Fruit fly (Drosophila melanogaster): Measurements from ENCODE around the gene CG9175.

Gene CG9175

dm6 chr2L:6062382-6063082, 36.2 kb downstream of the CG9175 start, which contains the start of the genes ND-51 and CG13994 (continued):
- TF ChIP-seq zf30C (GFP tag; optimal IDR thresholded peaks at IDR 0.05) (no peak), Mes4 (GFP tag; optimal IDR thresholded peaks at IDR 0.05) (peak; percentile 80), CG18764 (GFP tag; optimal IDR thresholded peaks at IDR 0.05) (peak; percentile 70), CG4424 (GFP tag; optimal IDR thresholded peaks at IDR 0.05) (peak; percentile 71), dmrt99B (tag; optimal IDR thresholded peaks at IDR 0.05) (no peak), sens-2 (GFP tag; IDR thresholded peaks at IDR 0.05) (peak; percentile 65), Drgx (GFP tag; IDR thresholded peaks at IDR 0.05) (peak; percentile 77), sug (tag; optimal IDR thresholded peaks at IDR 0.05) (peak; percentile 86), Spps (tag; optimal IDR thresholded peaks at IDR 0.05) (peak; percentile 57), Rfx (GFP tag; IDR thresholded peaks at IDR 0.05) (peak; percentile 88), exex (tag; optimal IDR thresholded peaks at IDR 0.05) (peak; percentile 73), gro (GFP tag; optimal IDR thresholded peaks at IDR 0.05) (peak; percentile 87), CG31365 (tag; optimal IDR thresholded peaks at IDR 0.05) (no peak), gcm (GFP tag; optimal IDR thresholded peaks at IDR 0.05) (peak; percentile 41), stwl (tag; optimal IDR thresholded peaks at IDR 0.05) (peak; percentile 94), CG7987 (GFP tag; optimal IDR thresholded peaks at IDR 0.05) (peak; percentile 20), CG2889 (GFP tag; IDR thresholded peaks at IDR 0.05) (peak; percentile 83), kni (GFP tag; optimal IDR thresholded peaks at IDR 0.05) (peak; percentile 75), chinmo (GFP tag; IDR thresholded peaks at IDR 0.05; ENCODE audit: partially characterized antibody) (no peak), wek (GFP tag; optimal IDR thresholded peaks at IDR 0.05) (peak; percentile 95), sr (GFP tag; IDR thresholded peaks at IDR 0.05) (peak; percentile 45; the same call in 1 of the 3 replicates), Dip2 (GFP tag; IDR thresholded peaks at IDR 0.05) (no peak), CG10147 (GFP tag; optimal IDR thresholded peaks at IDR 0.05) (peak; percentile 77), CG10274 (GFP tag; optimal IDR thresholded peaks at IDR 0.05) (peak; percentile 17), CG3281 (GFP tag; optimal IDR thresholded peaks at IDR 0.05) (peak; percentile 80), tup (GFP tag; optimal IDR thresholded peaks at IDR 0.05) (peak; percentile 75), sob (GFP tag; IDR thresholded peaks at IDR 0.05) (peak; percentile 91), CG1602 (GFP tag; optimal IDR thresholded peaks at IDR 0.05) (peak; percentile 75), Dip3 (GFP tag; optimal IDR thresholded peaks at IDR 0.05) (peak; percentile 88), CG30020 (tag; optimal IDR thresholded peaks at IDR 0.05) (peak; percentile 97), Aef1 (GFP tag; IDR thresholded peaks at IDR 0.05) (peak; percentile 75), sens (GFP tag) (peak; percentile 99), Hmr (GFP tag; optimal IDR thresholded peaks at IDR 0.05) (peak; percentile 82), nerfin-2 (GFP tag; IDR thresholded peaks at IDR 0.05; ENCODE audit: partially characterized antibody) (no peak), Jarid2 (GFP tag; optimal IDR thresholded peaks at IDR 0.05) (no peak), Sox102F (GFP tag; optimal IDR thresholded peaks at IDR 0.05) (peak; percentile 83), croc (GFP tag; conservative IDR thresholded peaks at IDR 0.05) (peak; percentile 69), CG1647 (GFP tag; optimal IDR thresholded peaks at IDR 0.05) (peak; percentile 83), CG17568 (GFP tag; optimal IDR thresholded peaks at IDR 0.05) (no peak), Adf1 (GFP tag; IDR thresholded peaks at IDR 0.05) (peak; percentile 56; the same call in 1 of the 2 replicates), ci (GFP tag; IDR thresholded peaks at IDR 0.05) (peak; percentile 86), rib (GFP tag; IDR thresholded peaks at IDR 0.05) (peak; percentile 56; the same call in 1 of the 2 replicates), pita (GFP tag; optimal IDR thresholded peaks at IDR 0.05) (no peak), ems (GFP tag; optimal IDR thresholded peaks at IDR 0.05) (peak; percentile 86), CG17361 (GFP tag; IDR thresholded peaks at IDR 0.05) (peak; percentile 82; the same call in 2 of the 3 replicates), CG1529 (GFP tag; optimal IDR thresholded peaks at IDR 0.05) (peak; percentile 48), gfzf (GFP tag; optimal IDR thresholded peaks at IDR 0.05) (peak; percentile 73), ken (GFP tag; IDR thresholded peaks at IDR 0.05) (peak; percentile 81), CG8765 (GFP tag; IDR thresholded peaks at IDR 0.05) (peak; percentile 69), CG1024 (GFP tag; IDR thresholded peaks at IDR 0.05) (peak; percentile 82)
